Fruit fly (Drosophila melanogaster) whole organism, embryonic: ENCODE measurements around the gene CG3587.
A peak's percentile ranks its signal among the peaks of the same experiment; 100 is the strongest.

Experiments
- Ada2b ChIP-seq: fragments of 200-800 bp; sonication (Bioruptor generic); IDR thresholded peaks from 2 replicates; pipeline ENCODE4 v1.3.6; 2022; ENCODE audit warnings: missing biosample characterization, missing genetic modification characterization
- Adf1 ChIP-seq: fragments of 200-800 bp; sonication (Bioruptor generic); IDR thresholded peaks from 2 replicates; pipeline ENCODE4 v1.3.6; 2022; ENCODE audit warnings: missing biosample characterization, missing genetic modification characterization
- Awh ChIP-seq: fragments of 200-800 bp; sonication (Bioruptor generic); IDR thresholded peaks from 2 replicates; pipeline ENCODE4, ENCODE4 v1.3.6; 2022; ENCODE audit warnings: missing biosample characterization, missing genetic modification characterization
- Bgb ChIP-seq: fragments of 200-800 bp; sonication (Bioruptor generic); IDR thresholded peaks from 2 replicates; pipeline ENCODE4 v1.3.6; 2022; ENCODE audit warnings: missing biosample characterization, missing genetic modification characterization; ENCODE audit not compliant: partially characterized antibody
- CG10959 ChIP-seq: fragments of 200-800 bp; sonication (Bioruptor generic); IDR thresholded peaks from 2 replicates; pipeline ENCODE4 v1.3.6; 2022; ENCODE audit warnings: missing biosample characterization, missing genetic modification characterization
- CG11723 ChIP-seq: fragments of 200-800 bp; sonication (Bioruptor generic); optimal IDR thresholded peaks from 2 replicates; lab custom pipeline; 2017; ENCODE audit warnings: missing biosample characterization, mild to moderate bottlenecking, missing genetic modification characterization
- CG1233 ChIP-seq: fragments of 200-800 bp; sonication (Bioruptor generic); optimal IDR thresholded peaks from 4 replicates; lab custom pipeline; 2018; ENCODE audit warnings: missing biosample characterization, mild to moderate bottlenecking, missing genetic modification characterization
- CG12391 ChIP-seq: fragments of 200-800 bp; sonication (Bioruptor generic); optimal IDR thresholded peaks from 3 replicates; lab custom pipeline; 2018; ENCODE audit warnings: missing biosample characterization, mild to moderate bottlenecking, missing genetic modification characterization, moderate library complexity
- CG13624 ChIP-seq: fragments of 200-800 bp; sonication (Bioruptor generic); optimal IDR thresholded peaks from 2 replicates; lab custom pipeline; 2016; ENCODE audit warnings: missing biosample characterization, missing genetic modification characterization
- CG14710 ChIP-seq: fragments of 200-800 bp; sonication (Bioruptor generic); optimal IDR thresholded peaks from 3 replicates; lab custom pipeline; 2019; ENCODE audit warnings: missing biosample characterization, mild to moderate bottlenecking, missing genetic modification characterization, moderate library complexity
- CG15696 ChIP-seq: fragments of 200-800 bp; sonication (Bioruptor generic); optimal IDR thresholded peaks from 2 replicates; lab custom pipeline; 2019; ENCODE audit warnings: missing biosample characterization, mild to moderate bottlenecking, missing genetic modification characterization, moderate library complexity
- CG1647 ChIP-seq: fragments of 200-800 bp; sonication (Bioruptor generic); optimal IDR thresholded peaks from 3 replicates; lab custom pipeline; 2016; ENCODE audit warnings: missing biosample characterization, missing genetic modification characterization
- CG17186 ChIP-seq: fragments of 200-800 bp; sonication (Bioruptor generic); optimal IDR thresholded peaks from 3 replicates; lab custom pipeline; 2017; ENCODE audit warnings: missing biosample characterization, missing genetic modification reagents, missing genetic modification characterization
- CG1792 ChIP-seq: fragments of 200-800 bp; sonication (Bioruptor generic); optimal IDR thresholded peaks from 2 replicates; lab custom pipeline; 2016; ENCODE audit warnings: missing biosample characterization, missing genetic modification characterization
- CG2875 ChIP-seq: fragments of 200-800 bp; sonication (Bioruptor generic); optimal IDR thresholded peaks from 2 replicates; lab custom pipeline; 2017; ENCODE audit warnings: missing biosample characterization, mild to moderate bottlenecking, missing genetic modification characterization, missing genetic modification reagents
- CG30020 ChIP-seq: fragments of 200-800 bp; optimal IDR thresholded peaks from 2 replicates; lab custom pipeline; 2019; ENCODE audit warnings: missing biosample characterization, mild to moderate bottlenecking, missing genetic modification characterization, moderate library complexity
- CG30403 ChIP-seq: fragments of 200-800 bp; sonication (Bioruptor generic); optimal IDR thresholded peaks from 3 replicates; lab custom pipeline; 2016; ENCODE audit warnings: missing biosample characterization, missing genetic modification characterization
- CG4328 ChIP-seq: fragments of 200-800 bp; sonication (Bioruptor generic); optimal IDR thresholded peaks from 3 replicates; lab custom pipeline; 2017; ENCODE audit warnings: missing biosample characterization, missing genetic modification reagents, missing genetic modification characterization
- CG43689 ChIP-seq: fragments of 200-800 bp; sonication (Bioruptor generic); IDR thresholded peaks from 2 replicates; pipeline ENCODE4 v1.3.6; 2022; ENCODE audit warnings: missing biosample characterization, missing genetic modification characterization
- CG4424 ChIP-seq: fragments of 200-800 bp; sonication (Bioruptor generic); optimal IDR thresholded peaks from 3 replicates; lab custom pipeline; 2016; ENCODE audit warnings: missing biosample characterization, missing genetic modification characterization
- CG6254 ChIP-seq: fragments of 200-800 bp; sonication (Bioruptor generic); optimal IDR thresholded peaks from 3 replicates; lab custom pipeline; 2017; ENCODE audit warnings: mild to moderate bottlenecking, missing biosample characterization, missing genetic modification reagents, missing genetic modification characterization
- CG6654 ChIP-seq: fragments of 200-800 bp; sonication (Bioruptor generic); optimal IDR thresholded peaks from 2 replicates; lab custom pipeline; 2017; ENCODE audit warnings: missing biosample characterization, mild to moderate bottlenecking, missing genetic modification characterization
- CG7928 ChIP-seq: fragments of 200-800 bp; sonication (Bioruptor generic); optimal IDR thresholded peaks from 2 replicates; lab custom pipeline; 2017; ENCODE audit warnings: missing biosample characterization, mild to moderate bottlenecking, missing genetic modification characterization
- CG8281 ChIP-seq: fragments of 200-800 bp; sonication (Bioruptor generic); optimal IDR thresholded peaks from 2 replicates; lab custom pipeline; 2018; ENCODE audit warnings: missing biosample characterization, mild to moderate bottlenecking, missing genetic modification characterization, moderate library complexity
- D ChIP-seq, 2 experiments: fragments of 200-800 bp in 1 of 2; fragments of >200 bp in 1 of 2; sonication (Bioruptor generic) in 1 of 2; optimal IDR thresholded peaks; 2 replicates in 1 of 2; 3 replicates in 1 of 2; lab custom pipeline; 2017; ENCODE audit warnings: mild to moderate bottlenecking in 1 of 2, missing biosample characterization in 1 of 2, missing genetic modification characterization in 1 of 2, missing genetic modification reagents in 1 of 2
- Dfd ChIP-seq, 2 experiments: fragments of >200 bp; optimal IDR thresholded peaks; 2 replicates each; lab custom pipeline; 2017; ENCODE audit warnings: missing biosample characterization in 2 of 2, missing genetic modification characterization in 2 of 2
- E2f1 ChIP-seq: fragments of 200-800 bp; sonication (Bioruptor generic); IDR thresholded peaks from 2 replicates; pipeline ENCODE4 v1.3.6; 2022; ENCODE audit warnings: missing biosample characterization, missing genetic modification characterization
- E2f2 ChIP-seq: fragments of 200-800 bp; sonication (Bioruptor generic); IDR thresholded peaks from 2 replicates; pipeline ENCODE4 v1.3.6; 2022; ENCODE audit warnings: missing biosample characterization, missing genetic modification characterization
- Eip74EF ChIP-seq, 2 experiments: fragments of 200-800 bp in 1 of 2; fragments of >200 bp in 1 of 2; sonication (Bioruptor generic) in 1 of 2; optimal IDR thresholded peaks; 2 replicates each; lab custom pipeline; 2017 to 2019; ENCODE audit warnings: missing biosample characterization in 2 of 2, missing genetic modification characterization in 2 of 2, mild to moderate bottlenecking in 1 of 2, moderate library complexity in 1 of 2
- Meics ChIP-seq: fragments of 200-800 bp; sonication (Bioruptor generic); optimal IDR thresholded peaks from 2 replicates; lab custom pipeline; 2017; ENCODE audit warnings: missing biosample characterization, mild to moderate bottlenecking, missing genetic modification characterization
- Nf-YB ChIP-seq: fragments of 200-800 bp; sonication (Bioruptor generic); optimal IDR thresholded peaks from 3 replicates; lab custom pipeline; 2019; ENCODE audit warnings: missing biosample characterization, mild to moderate bottlenecking, missing genetic modification characterization, moderate library complexity
- Ravus ChIP-seq: fragments of 200-800 bp; sonication (Bioruptor generic); IDR thresholded peaks from 2 replicates; pipeline ENCODE4 v1.3.6; 2022; ENCODE audit warnings: missing biosample characterization, missing genetic modification characterization
- Tbp ChIP-seq: fragments of >200 bp; optimal IDR thresholded peaks from 2 replicates; lab custom pipeline; 2018; ENCODE audit warnings: missing biosample characterization, missing genetic modification characterization
- ac ChIP-seq: fragments of 200-800 bp; sonication (Bioruptor generic); optimal IDR thresholded peaks from 3 replicates; lab custom pipeline; 2017; ENCODE audit warnings: missing biosample characterization, mild to moderate bottlenecking, missing genetic modification characterization
- az2 ChIP-seq: fragments of 200-800 bp; sonication (Bioruptor generic); optimal IDR thresholded peaks from 3 replicates; lab custom pipeline; 2016; ENCODE audit warnings: missing biosample characterization, missing genetic modification characterization
- cad ChIP-seq: fragments of >200 bp; optimal IDR thresholded peaks from 2 replicates; lab custom pipeline; 2017; ENCODE audit warnings: missing biosample characterization, missing genetic modification characterization
- croc ChIP-seq: fragments of 200-800 bp; sonication (Bioruptor generic); conservative IDR thresholded peaks from 3 replicates; pipeline ENCODE4 v1.3.6; 2022; ENCODE audit warnings: missing biosample characterization, missing genetic modification characterization
- danr ChIP-seq: fragments of 200-800 bp; sonication (Bioruptor generic); IDR thresholded peaks from 2 replicates; pipeline ENCODE4 v1.3.6; 2022; ENCODE audit warnings: missing biosample characterization, missing genetic modification characterization
- disco-r ChIP-seq: fragments of 200-800 bp; sonication (Bioruptor generic); optimal IDR thresholded peaks from 2 replicates; lab custom pipeline; 2016; ENCODE audit warnings: missing biosample characterization, missing genetic modification characterization
- en ChIP-seq: fragments of 200-800 bp; sonication (Bioruptor generic); optimal IDR thresholded peaks from 2 replicates; lab custom pipeline; 2016; ENCODE audit warnings: missing biosample characterization, missing genetic modification characterization
- grn ChIP-seq: fragments of 200-800 bp; sonication (Bioruptor generic); optimal IDR thresholded peaks from 3 replicates; lab custom pipeline; 2017; ENCODE audit warnings: missing biosample characterization, missing genetic modification characterization
- gro ChIP-seq: fragments of 200-800 bp; sonication (Bioruptor generic); optimal IDR thresholded peaks from 2 replicates; lab custom pipeline; 2016; ENCODE audit warnings: missing biosample characterization, missing genetic modification characterization
- mam ChIP-seq: fragments of 200-800 bp; sonication (Bioruptor generic); optimal IDR thresholded peaks from 3 replicates; lab custom pipeline; 2016; ENCODE audit warnings: missing biosample characterization, missing genetic modification characterization
- mld ChIP-seq: fragments of 200-800 bp; sonication (Bioruptor generic); IDR thresholded peaks from 3 replicates; pipeline ENCODE4 v1.3.6; 2022; ENCODE audit warnings: missing biosample characterization, missing genetic modification characterization; ENCODE audit not compliant: partially characterized antibody
- ranshi ChIP-seq: fragments of 200-800 bp; sonication (Bioruptor generic); IDR thresholded peaks from 2 replicates; pipeline ENCODE4 v1.3.6; 2022; ENCODE audit warnings: missing biosample characterization, missing genetic modification characterization
- run ChIP-seq: fragments of 200-800 bp; sonication (Bioruptor generic); optimal IDR thresholded peaks from 3 replicates; lab custom pipeline; 2018; ENCODE audit warnings: missing biosample characterization, mild to moderate bottlenecking, missing genetic modification characterization
- tup ChIP-seq: fragments of 200-800 bp; sonication (Bioruptor generic); optimal IDR thresholded peaks from 2 replicates; lab custom pipeline; 2016; ENCODE audit warnings: missing biosample characterization, mild to moderate bottlenecking, missing genetic modification characterization, moderate library complexity
- twi ChIP-seq: fragments of 200-800 bp; optimal IDR thresholded peaks from 2 replicates; lab custom pipeline; 2019; ENCODE audit warnings: missing biosample characterization, mild to moderate bottlenecking, missing genetic modification characterization, moderate library complexity
- unc-4 ChIP-seq: fragments of 200-800 bp; sonication (Bioruptor generic); IDR thresholded peaks from 2 replicates; pipeline ENCODE4 v1.3.6; 2022; ENCODE audit warnings: missing biosample characterization, missing genetic modification characterization; ENCODE audit not compliant: partially characterized antibody
- wor ChIP-seq: fragments of 200-800 bp; sonication (Bioruptor generic); IDR thresholded peaks from 2 replicates; pipeline ENCODE4 v1.3.6; 2022; ENCODE audit warnings: missing biosample characterization, missing genetic modification characterization

The CG3587 gene

dm6 chrX:1940020-1940419, at the start of gene CG3587, which contains the start of gene CG3857 (continued):
- 0 out of 2 replicates have a peak, but pooled peaks have one; percentile 16 for TF ChIP-seq CG10959 (GFP tag; lab: Robert Waterston, UW)
- peak; percentile 68 for TF ChIP-seq CG1647 (GFP tag; lab: Kevin White, UChicago)
- TF ChIP-seq CG13624 (GFP tag; lab: Kevin White, UChicago) = peak; percentile 90
- TF ChIP-seq Nf-YB (GFP tag; lab: Kevin White, UChicago) = peak; percentile 44
- peak; percentile 55 for TF ChIP-seq CG15696 (tag; lab: Kevin White, UChicago)
- no peak for TF ChIP-seq CG6654 (GFP tag; lab: Kevin White, UChicago)
- no peak for TF ChIP-seq Adf1
- TF ChIP-seq CG6254 (GFP tag; lab: Kevin White, UChicago) = no peak
- no peak for TF ChIP-seq grn (GFP tag; lab: Kevin White, UChicago)
- peak; percentile 11 for TF ChIP-seq CG8281 (tag; lab: Kevin White, UChicago)
- TF ChIP-seq CG30020 (tag; lab: Kevin White, UChicago) = peak; percentile 43
- peak; percentile 16; the same call in 1 of the 2 replicates for TF ChIP-seq unc-4
- TF ChIP-seq Meics (GFP tag; lab: Kevin White, UChicago) = peak; percentile 55
- no peak for TF ChIP-seq Dfd (GFP tag; optimal IDR thresholded peaks at IDR 0.05; lab: Kevin White, UChicago)
- peak; percentile 50 for TF ChIP-seq CG11723
- peak; percentile 55 for TF ChIP-seq CG4424 (GFP tag; lab: Kevin White, UChicago)
- TF ChIP-seq Awh (GFP tag; lab: Robert Waterston, UW) = no peak
- TF ChIP-seq mam = peak; percentile 78
- TF ChIP-seq E2f2 (GFP tag; lab: Robert Waterston, UW) = peak; percentile 50
- peak; percentile 34; the same call in 1 of the 2 replicates for TF ChIP-seq E2f1 (GFP tag; lab: Robert Waterston, UW)
- TF ChIP-seq CG1792 (GFP tag; lab: Kevin White, UChicago) = peak; percentile 53
- TF ChIP-seq Bgb (GFP tag; lab: Robert Waterston, UW) = no peak
- no peak for TF ChIP-seq Ravus (GFP tag; lab: Robert Waterston, UW)
- peak; percentile 81 for TF ChIP-seq gro (GFP tag; lab: Kevin White, UChicago)
- TF ChIP-seq tup (GFP tag; lab: Kevin White, UChicago) = peak; percentile 2
- TF ChIP-seq wor (GFP tag; lab: Robert Waterston, UW) = peak; percentile 60
- peak; percentile 70 for TF ChIP-seq az2
- peak; percentile 65 for TF ChIP-seq Tbp
- TF ChIP-seq CG12391 (tag; lab: Kevin White, UChicago) = peak; percentile 83
- TF ChIP-seq D (optimal IDR thresholded peaks at IDR 0.05; lab: Kevin White, UChicago) = no peak
- peak; percentile 35 for TF ChIP-seq D (GFP tag; optimal IDR thresholded peaks at IDR 0.05; lab: Kevin White, UChicago)
- TF ChIP-seq CG17186 (GFP tag; lab: Kevin White, UChicago) = peak; percentile 53
- TF ChIP-seq Ada2b (GFP tag; lab: Robert Waterston, UW) = peak; percentile 54
- peak; percentile 46 for TF ChIP-seq en (GFP tag; lab: Kevin White, UChicago)
- TF ChIP-seq run = peak; percentile 29
- TF ChIP-seq cad (GFP tag; lab: Kevin White, UChicago) = no peak
- peak; percentile 45; the same call in 2 of the 3 replicates for TF ChIP-seq croc
- peak; percentile 14 for TF ChIP-seq CG2875 (GFP tag; lab: Kevin White, UChicago)
- TF ChIP-seq CG43689 (GFP tag; lab: Robert Waterston, UW) = no peak
- TF ChIP-seq ranshi (GFP tag; lab: Robert Waterston, UW) = peak; percentile 43; the same call in 1 of the 2 replicates
- peak; percentile 52; the same call in 1 of the 2 replicates for TF ChIP-seq danr (GFP tag; lab: Robert Waterston, UW)
- TF ChIP-seq twi (tag; lab: Kevin White, UChicago) = peak; percentile 38
- TF ChIP-seq CG1233 (GFP tag; lab: Kevin White, UChicago) = peak; percentile 50
- TF ChIP-seq ac (GFP tag; lab: Kevin White, UChicago) = no peak
- peak; percentile 37 for TF ChIP-seq CG7928 (GFP tag; lab: Kevin White, UChicago)
- TF ChIP-seq CG30403 = peak; percentile 90
- no peak for TF ChIP-seq Eip74EF (GFP tag; optimal IDR thresholded peaks at IDR 0.05; lab: Kevin White, UChicago)
- TF ChIP-seq CG4328 (GFP tag; lab: Kevin White, UChicago) = peak; percentile 23
- peak; percentile 66 for TF ChIP-seq CG14710 (tag; lab: Kevin White, UChicago)
- TF ChIP-seq disco-r (GFP tag; lab: Kevin White, UChicago) = peak; percentile 67
- TF ChIP-seq mld (GFP tag; lab: Robert Waterston, UW) = no peak
